Worm (Caenorhabditis elegans) whole organism, L3 larva: ENCODE measurements around the gene alh-11.

Experiments
- ama-1 ChIP-seq: fragments of 150-350 bp; optimal IDR thresholded peaks from 2 replicates; lab custom pipeline; 2018
- egl-27 ChIP-seq: sonication (generic microtip); optimal IDR thresholded peaks from 4 replicates; lab custom pipeline; 2017; ENCODE audit warnings: missing biosample characterization, missing genetic modification reagents, missing genetic modification characterization
- elt-3 ChIP-seq, 3 experiments: fragments of 150-350 bp in 1 of 3; sonication (generic microtip) in 2 of 3; optimal IDR thresholded peaks; 2 replicates in 2 of 3; 4 replicates in 1 of 3; lab custom pipeline; 2014 to 2017; ENCODE audit warnings: missing biosample characterization in 3 of 3, missing genetic modification characterization in 3 of 3
- eor-1 ChIP-seq, 2 experiments: fragments of 150-350 bp; optimal IDR thresholded peaks; 2 replicates each; lab custom pipeline; 2014 to 2018; ENCODE audit warnings: missing biosample characterization in 2 of 2, missing genetic modification characterization in 2 of 2
- lin-39 ChIP-seq: fragments of 150-350 bp; optimal IDR thresholded peaks from 2 replicates; lab custom pipeline; 2018; ENCODE audit warnings: missing biosample characterization, missing genetic modification reagents, missing genetic modification characterization
- mdl-1 ChIP-seq: fragments of 150-350 bp; optimal IDR thresholded peaks from 2 replicates; lab custom pipeline; 2014; ENCODE audit warnings: missing biosample characterization, missing genetic modification characterization
- mml-1 ChIP-seq: fragments of 150-350 bp; sonication (generic microtip); optimal IDR thresholded peaks from 3 replicates; lab custom pipeline; 2014; ENCODE audit warnings: missing biosample characterization, missing genetic modification characterization
- nhr-12 ChIP-seq: fragments of 150-350 bp; optimal IDR thresholded peaks from 2 replicates; lab custom pipeline; 2014; ENCODE audit warnings: missing biosample characterization, missing genetic modification characterization
- nhr-28 ChIP-seq: fragments of 150-350 bp; optimal IDR thresholded peaks from 2 replicates; lab custom pipeline; 2014; ENCODE audit warnings: missing biosample characterization, missing genetic modification characterization
- nhr-76 ChIP-seq: fragments of 150-350 bp; sonication (generic microtip); optimal IDR thresholded peaks from 5 replicates; lab custom pipeline; 2014; ENCODE audit warnings: missing biosample characterization, missing genetic modification characterization
- pha-4 ChIP-seq: fragments of 150-350 bp; optimal IDR thresholded peaks from 2 replicates; lab custom pipeline; 2014; ENCODE audit warnings: missing biosample characterization, missing genetic modification reagents, missing genetic modification characterization
- snpc-4 ChIP-seq: fragments of 150-350 bp; optimal IDR thresholded peaks from 2 replicates; lab custom pipeline; 2014; ENCODE audit warnings: missing biosample characterization, missing genetic modification characterization
- unc-62 ChIP-seq: fragments of 150-350 bp; sonication (generic microtip); optimal IDR thresholded peaks from 4 replicates; lab custom pipeline; 2014; ENCODE audit warnings: missing biosample characterization, missing genetic modification reagents, missing genetic modification characterization

- no peak for TF ChIP-seq snpc-4 (tag; lab: Kevin White, UChicago)
- no peak for TF ChIP-seq elt-3 (tag; optimal IDR thresholded peaks at IDR 0.05; lab: Kevin White, UChicago)
- TF ChIP-seq eor-1 (tag; optimal IDR thresholded peaks at IDR 0.05; lab: Kevin White, UChicago) = no peak
- no peak for TF ChIP-seq mdl-1 (tag; lab: Kevin White, UChicago)
- no peak for TF ChIP-seq ama-1
- no peak for TF ChIP-seq pha-4 (tag; lab: Kevin White, UChicago)
- no peak for TF ChIP-seq nhr-28
- TF ChIP-seq mml-1 = no peak
- no peak for TF ChIP-seq lin-39 (tag; lab: Kevin White, UChicago)
- TF ChIP-seq nhr-12 = no peak
- TF ChIP-seq nhr-76 (tag; lab: Kevin White, UChicago) = no peak
- TF ChIP-seq egl-27 (tag; lab: Kevin White, UChicago) = no peak
- no peak for TF ChIP-seq unc-62 (GFP tag; lab: Kevin White, UChicago)
Measured at ce11 chrIII:752326-752725, 26.3 kb downstream of the alh-11 start, which contains the start of gene pat-12.
